Fruit fly (Drosophila melanogaster) whole organism, embryonic: ENCODE measurements around the gene slf.

ENCODE experiments used
- Aef1 ChIP-seq: fragments of 200-800 bp; sonication (Bioruptor generic); IDR thresholded peaks from 3 replicates; pipeline ENCODE4 v1.3.6; 2022; ENCODE audit warnings: missing biosample characterization, missing genetic modification characterization
- CG10959 ChIP-seq: fragments of 200-800 bp; sonication (Bioruptor generic); IDR thresholded peaks from 2 replicates; pipeline ENCODE4 v1.3.6; 2022; ENCODE audit warnings: missing biosample characterization, missing genetic modification characterization
- CG11560 ChIP-seq: fragments of 200-800 bp; sonication (Bioruptor generic); IDR thresholded peaks from 3 replicates; pipeline ENCODE4 v1.3.6; 2022; ENCODE audit warnings: missing biosample characterization, missing genetic modification characterization
- CG11695 ChIP-seq: fragments of 200-800 bp; sonication (Bioruptor generic); IDR thresholded peaks from 3 replicates; pipeline ENCODE4 v1.3.6; 2022; ENCODE audit warnings: missing biosample characterization, missing genetic modification characterization
- CG11696 ChIP-seq: fragments of 200-800 bp; sonication (Bioruptor generic); IDR thresholded peaks from 2 replicates; pipeline ENCODE4 v1.3.6; 2022; ENCODE audit warnings: missing biosample characterization, missing genetic modification characterization
- CG12104 ChIP-seq: fragments of 200-800 bp; sonication (Bioruptor generic); optimal IDR thresholded peaks from 3 replicates; lab custom pipeline; 2016; ENCODE audit warnings: missing biosample characterization, missing genetic modification characterization
- CG12391 ChIP-seq: fragments of 200-800 bp; sonication (Bioruptor generic); optimal IDR thresholded peaks from 3 replicates; lab custom pipeline; 2018; ENCODE audit warnings: missing biosample characterization, mild to moderate bottlenecking, missing genetic modification characterization, moderate library complexity
- CG13424 ChIP-seq: fragments of 200-800 bp; sonication (Bioruptor generic); optimal IDR thresholded peaks from 2 replicates; lab custom pipeline; 2019; ENCODE audit warnings: missing biosample characterization, mild to moderate bottlenecking, missing genetic modification characterization, moderate library complexity
- CG13624 ChIP-seq: fragments of 200-800 bp; sonication (Bioruptor generic); optimal IDR thresholded peaks from 2 replicates; lab custom pipeline; 2016; ENCODE audit warnings: missing biosample characterization, missing genetic modification characterization
- CG14667 ChIP-seq: fragments of 200-800 bp; sonication (Bioruptor generic); IDR thresholded peaks from 2 replicates; pipeline ENCODE4 v1.3.6; 2022; ENCODE audit warnings: missing biosample characterization, missing genetic modification characterization
- CG1792 ChIP-seq: fragments of 200-800 bp; sonication (Bioruptor generic); optimal IDR thresholded peaks from 2 replicates; lab custom pipeline; 2016; ENCODE audit warnings: missing biosample characterization, missing genetic modification characterization
- CG18599 ChIP-seq: fragments of 200-800 bp; sonication (Bioruptor generic); optimal IDR thresholded peaks from 3 replicates; lab custom pipeline; 2017; ENCODE audit warnings: missing biosample characterization, missing genetic modification characterization, mild to moderate bottlenecking, moderate library complexity, missing genetic modification reagents
- CG4282 ChIP-seq: fragments of 200-800 bp; sonication (Bioruptor generic); optimal IDR thresholded peaks from 2 replicates; lab custom pipeline; 2016; ENCODE audit warnings: missing biosample characterization, missing genetic modification characterization
- CG4360 ChIP-seq: fragments of 200-800 bp; sonication (Bioruptor generic); IDR thresholded peaks from 2 replicates; pipeline ENCODE4 v1.3.6; 2022; ENCODE audit warnings: missing biosample characterization, missing genetic modification characterization
- CG6683 ChIP-seq: fragments of 200-800 bp; sonication (Bioruptor generic); optimal IDR thresholded peaks from 2 replicates; lab custom pipeline; 2017; ENCODE audit warnings: missing biosample characterization, mild to moderate bottlenecking, missing genetic modification characterization, missing genetic modification reagents
- CG7786 ChIP-seq: fragments of 200-800 bp; sonication (Bioruptor generic); optimal IDR thresholded peaks from 2 replicates; lab custom pipeline; 2016; ENCODE audit warnings: missing biosample characterization, missing genetic modification characterization
- CG9932 ChIP-seq: fragments of 200-800 bp; sonication (Bioruptor generic); IDR thresholded peaks from 2 replicates; pipeline ENCODE4 v1.3.6; 2022; ENCODE audit warnings: missing biosample characterization, missing genetic modification characterization
- CoRest ChIP-seq: fragments of 200-800 bp; sonication (Bioruptor generic); optimal IDR thresholded peaks from 3 replicates; lab custom pipeline; 2018; ENCODE audit warnings: missing biosample characterization, mild to moderate bottlenecking, missing genetic modification characterization, moderate library complexity
- Dip3 ChIP-seq: fragments of 200-800 bp; sonication (Bioruptor generic); optimal IDR thresholded peaks from 3 replicates; lab custom pipeline; 2016; ENCODE audit warnings: missing biosample characterization, missing genetic modification characterization
- Drgx ChIP-seq: fragments of 200-800 bp; sonication (Bioruptor generic); IDR thresholded peaks from 2 replicates; pipeline ENCODE4 v1.3.6; 2022; ENCODE audit warnings: missing biosample characterization, missing genetic modification characterization
- Ets97D ChIP-seq: fragments of 200-800 bp; sonication (Bioruptor generic); optimal IDR thresholded peaks from 3 replicates; lab custom pipeline; 2016; ENCODE audit warnings: missing biosample characterization, missing genetic modification characterization
- Fer3 ChIP-seq: fragments of 200-800 bp; sonication (Bioruptor generic); optimal IDR thresholded peaks from 2 replicates; lab custom pipeline; 2018; ENCODE audit warnings: missing biosample characterization, mild to moderate bottlenecking, missing genetic modification characterization, moderate library complexity
- H15 ChIP-seq: fragments of 200-800 bp; sonication (Bioruptor generic); IDR thresholded peaks from 3 replicates; pipeline ENCODE4 v1.3.6; 2022; ENCODE audit warnings: missing biosample characterization, missing genetic modification characterization
- H2.0 ChIP-seq: fragments of 200-800 bp; sonication (Bioruptor generic); IDR thresholded peaks from 2 replicates; pipeline ENCODE4 v1.3.6; 2022; ENCODE audit warnings: missing biosample characterization, missing genetic modification characterization
- Hmr ChIP-seq: fragments of 200-800 bp; sonication (Bioruptor generic); optimal IDR thresholded peaks from 3 replicates; lab custom pipeline; 2017; ENCODE audit warnings: mild to moderate bottlenecking, missing biosample characterization, missing genetic modification reagents, missing genetic modification characterization
- Hsf ChIP-seq: fragments of 200-800 bp; sonication (Bioruptor generic); optimal IDR thresholded peaks from 3 replicates; lab custom pipeline; 2016; ENCODE audit warnings: missing biosample characterization, missing genetic modification characterization
- Max ChIP-seq: fragments of 200-800 bp; sonication (Bioruptor generic); optimal IDR thresholded peaks from 2 replicates; lab custom pipeline; 2016; ENCODE audit warnings: missing biosample characterization, mild to moderate bottlenecking, missing genetic modification characterization
- NC2α ChIP-seq: fragments of 200-800 bp; sonication (Bioruptor generic); optimal IDR thresholded peaks from 2 replicates; lab custom pipeline; 2016; ENCODE audit warnings: missing biosample characterization, missing genetic modification characterization
- Nf-YC ChIP-seq: fragments of 200-800 bp; optimal IDR thresholded peaks from 3 replicates; lab custom pipeline; 2019; ENCODE audit warnings: missing biosample characterization, mild to moderate bottlenecking, missing genetic modification characterization, moderate library complexity
- Opbp ChIP-seq: fragments of 200-800 bp; sonication (Bioruptor generic); IDR thresholded peaks from 3 replicates; pipeline ENCODE4 v1.3.6; 2022; ENCODE audit warnings: missing biosample characterization, missing genetic modification characterization; ENCODE audit not compliant: partially characterized antibody
- Ptx1 ChIP-seq: fragments of 200-800 bp; sonication (Bioruptor generic); IDR thresholded peaks from 2 replicates; pipeline ENCODE4 v1.3.6; 2022; ENCODE audit warnings: missing biosample characterization, missing genetic modification characterization
- Sin3A ChIP-seq: fragments of >200 bp; optimal IDR thresholded peaks from 2 replicates; lab custom pipeline; 2018
- Stat92E ChIP-seq, 3 experiments: fragments of >200 bp in 2 of 3; fragments of 200-800 bp in 1 of 3; sonication (Bioruptor generic) in 1 of 3; optimal IDR thresholded peaks; 2 replicates each; lab custom pipeline; 2017 to 2019; ENCODE audit warnings: missing biosample characterization in 3 of 3, missing genetic modification characterization in 3 of 3, mild to moderate bottlenecking in 1 of 3, moderate library complexity in 1 of 3
- Taf1 ChIP-seq: fragments of 200-800 bp; sonication (Bioruptor generic); IDR thresholded peaks from 2 replicates; pipeline ENCODE4 v1.3.6; 2022; ENCODE audit warnings: missing biosample characterization, missing genetic modification characterization
- Usf ChIP-seq: fragments of 200-800 bp; sonication (Bioruptor generic); optimal IDR thresholded peaks from 2 replicates; lab custom pipeline; 2017; ENCODE audit warnings: missing genotype, missing biosample characterization, missing genetic modification characterization
- Vsx1 ChIP-seq: fragments of 200-800 bp; sonication (Bioruptor generic); optimal IDR thresholded peaks from 2 replicates; lab custom pipeline; 2017; ENCODE audit warnings: missing biosample characterization, mild to moderate bottlenecking, missing genetic modification characterization, missing genetic modification reagents
- YL-1 ChIP-seq: fragments of 200-800 bp; sonication (Bioruptor generic); optimal IDR thresholded peaks from 3 replicates; lab custom pipeline; 2017; ENCODE audit warnings: missing biosample characterization, mild to moderate bottlenecking, missing genetic modification characterization
- bigmax ChIP-seq: fragments of 200-800 bp; sonication (Bioruptor generic); optimal IDR thresholded peaks from 2 replicates; lab custom pipeline; 2018; ENCODE audit warnings: missing biosample characterization, mild to moderate bottlenecking, missing genetic modification characterization
- dan ChIP-seq: fragments of 200-800 bp; sonication (Bioruptor generic); IDR thresholded peaks from 2 replicates; pipeline ENCODE4 v1.3.6; 2022; ENCODE audit warnings: missing biosample characterization, missing genetic modification characterization
- dmrt11E ChIP-seq: fragments of 200-800 bp; sonication (Bioruptor generic); optimal IDR thresholded peaks from 3 replicates; lab custom pipeline; 2018; ENCODE audit warnings: missing biosample characterization, mild to moderate bottlenecking, missing genetic modification characterization, moderate library complexity
- en ChIP-seq: fragments of 200-800 bp; sonication (Bioruptor generic); optimal IDR thresholded peaks from 2 replicates; lab custom pipeline; 2016; ENCODE audit warnings: missing biosample characterization, missing genetic modification characterization
- gce ChIP-seq: fragments of 200-800 bp; sonication (Bioruptor generic); IDR thresholded peaks from 3 replicates; pipeline ENCODE4 v1.3.6; 2022; ENCODE audit warnings: missing biosample characterization, missing genetic modification characterization
- gcm2 ChIP-seq: fragments of 200-800 bp; sonication (Bioruptor generic); optimal IDR thresholded peaks from 2 replicates; lab custom pipeline; 2016; ENCODE audit warnings: missing biosample characterization, missing genetic modification characterization
- hb ChIP-seq: fragments of 200-800 bp; sonication (Bioruptor generic); IDR thresholded peaks from 3 replicates; pipeline ENCODE4 v1.3.6; 2022; ENCODE audit warnings: missing biosample characterization, missing genetic modification characterization; ENCODE audit not compliant: partially characterized antibody
- hkb ChIP-seq, 2 experiments: fragments of 200-800 bp in 1 of 2; fragments of >200 bp in 1 of 2; sonication (Bioruptor generic) in 1 of 2; IDR thresholded peaks in 1 of 2; optimal IDR thresholded peaks in 1 of 2; 2 replicates each; pipeline versions ENCODE4 v1.3.6 to Lab custom; 2017 to 2022; ENCODE audit warnings: missing biosample characterization in 1 of 2, missing genetic modification characterization in 1 of 2
- lab ChIP-seq: fragments of 200-800 bp; sonication (Bioruptor generic); optimal IDR thresholded peaks from 3 replicates; lab custom pipeline; 2017; ENCODE audit warnings: missing biosample characterization, missing genetic modification characterization, mild to moderate bottlenecking, moderate library complexity, missing genetic modification reagents
- lbe ChIP-seq: fragments of 200-800 bp; sonication (Bioruptor generic); optimal IDR thresholded peaks from 2 replicates; lab custom pipeline; 2016; ENCODE audit warnings: missing biosample characterization, mild to moderate bottlenecking, missing genetic modification characterization
- lmd ChIP-seq: fragments of 200-800 bp; sonication (Bioruptor generic); IDR thresholded peaks from 2 replicates; pipeline ENCODE4 v1.3.6; 2022; ENCODE audit warnings: missing biosample characterization, missing genetic modification characterization
- p53 ChIP-seq: fragments of 200-800 bp; sonication (Bioruptor generic); optimal IDR thresholded peaks from 2 replicates; lab custom pipeline; 2016; ENCODE audit warnings: missing biosample characterization, missing genetic modification characterization
- pnt ChIP-seq: fragments of 200-800 bp; sonication (Bioruptor generic); optimal IDR thresholded peaks from 3 replicates; lab custom pipeline; 2016; ENCODE audit warnings: missing biosample characterization, missing genetic modification characterization
- psq ChIP-seq: fragments of 200-800 bp; sonication (Bioruptor generic); optimal IDR thresholded peaks from 2 replicates; lab custom pipeline; 2017; ENCODE audit warnings: missing biosample characterization, missing genetic modification characterization
- sisA ChIP-seq: fragments of 200-800 bp; sonication (Bioruptor generic); IDR thresholded peaks from 2 replicates; pipeline ENCODE4 v1.3.6; 2022; ENCODE audit warnings: missing biosample characterization, missing genetic modification characterization

The slf gene

DNA sequence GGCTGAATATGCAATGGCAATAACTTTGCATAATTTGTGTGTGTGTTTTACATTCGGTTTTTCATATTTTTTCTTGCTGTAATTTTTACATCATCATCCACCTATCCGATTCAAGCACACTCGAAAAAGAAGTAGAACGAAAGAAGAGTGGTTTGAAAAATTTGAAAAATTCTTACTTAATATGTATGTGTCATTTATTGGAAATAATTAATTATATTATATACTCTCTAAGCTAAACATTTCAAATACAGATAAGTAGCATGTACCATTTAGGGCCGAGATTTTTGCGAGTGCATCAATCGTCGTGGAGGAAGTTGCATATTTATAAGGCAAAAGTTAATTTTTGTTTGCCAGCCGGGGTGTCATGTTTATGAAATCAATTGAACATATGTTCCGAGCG, 4.4 kb upstream of the slf start (continued):
- TF ChIP-seq Opbp (GFP tag; lab: Robert Waterston, UW) (no peak), CG9932 (GFP tag; lab: Robert Waterston, UW) (no peak), Usf (GFP tag; lab: Kevin White, UChicago) (no peak), bigmax (GFP tag; lab: Kevin White, UChicago) (no peak), gce (GFP tag; lab: Robert Waterston, UW) (no peak), H2.0 (GFP tag; lab: Robert Waterston, UW) (peak; percentile 28; the same call in 1 of the 2 replicates), YL-1 (GFP tag; lab: Kevin White, UChicago) (no peak), p53 (GFP tag; lab: Kevin White, UChicago) (no peak), Stat92E (GFP tag; optimal IDR thresholded peaks at IDR 0.05; lab: Kevin White, UChicago) (no peak), Dip3 (GFP tag; lab: Kevin White, UChicago) (no peak), CG4282 (GFP tag; lab: Kevin White, UChicago) (no peak), NC2α (GFP tag; lab: Kevin White, UChicago) (no peak), dmrt11E (tag; lab: Kevin White, UChicago) (no peak), hb (GFP tag; lab: Robert Waterston, UW) (no peak), CG13424 (tag; lab: Kevin White, UChicago) (peak; percentile 9), CoRest (tag; lab: Kevin White, UChicago) (peak; percentile 26), psq (GFP tag; lab: Kevin White, UChicago) (no peak), CG11696 (GFP tag; lab: Robert Waterston, UW) (no peak), Aef1 (GFP tag; lab: Robert Waterston, UW) (peak; percentile 42; the same call in 1 of the 3 replicates), Ets97D (GFP tag; lab: Kevin White, UChicago) (no peak), CG18599 (GFP tag; lab: Kevin White, UChicago) (no peak), pnt (GFP tag; lab: Kevin White, UChicago) (no peak), CG6683 (GFP tag; lab: Kevin White, UChicago) (no peak), CG14667 (GFP tag; lab: Robert Waterston, UW) (0 out of 2 replicates have a peak, but pooled peaks have one; percentile 9), dan (GFP tag; lab: Robert Waterston, UW) (no peak), CG1792 (no peak), H15 (GFP tag; lab: Robert Waterston, UW) (no peak), Fer3 (no peak), CG4360 (GFP tag; lab: Robert Waterston, UW) (no peak), lmd (GFP tag; lab: Robert Waterston, UW) (peak; percentile 40; the same call in 1 of the 2 replicates), Drgx (GFP tag; lab: Robert Waterston, UW) (no peak), CG7786 (GFP tag; lab: Kevin White, UChicago) (no peak), Hsf (no peak), en (GFP tag; lab: Kevin White, UChicago) (no peak), hkb (optimal IDR thresholded peaks at IDR 0.05; lab: Kevin White, UChicago) (no peak), hkb (GFP tag; IDR thresholded peaks at IDR 0.05; lab: Robert Waterston, UW) (peak; percentile 75), CG12104 (no peak), Vsx1 (GFP tag; lab: Kevin White, UChicago) (no peak), Hmr (GFP tag; lab: Kevin White, UChicago) (no peak), Sin3A (lab: Kevin White, UChicago) (no peak), gcm2 (no peak), Nf-YC (peak; percentile 4), lbe (GFP tag; lab: Kevin White, UChicago) (no peak), Max (GFP tag; lab: Kevin White, UChicago) (no peak), Ptx1 (GFP tag; lab: Robert Waterston, UW) (peak; percentile 64), CG11560 (tag; lab: Robert Waterston, UW) (no peak), Taf1 (GFP tag; lab: Robert Waterston, UW) (no peak), CG10959 (GFP tag; lab: Robert Waterston, UW) (no peak), CG13624 (GFP tag; lab: Kevin White, UChicago) (no peak), CG11695 (GFP tag; lab: Robert Waterston, UW) (peak; percentile 43; the same call in 1 of the 3 replicates), sisA (peak; percentile 33; the same call in 1 of the 2 replicates), CG12391 (tag; lab: Kevin White, UChicago) (peak; percentile 1), lab (GFP tag; lab: Kevin White, UChicago) (no peak)
